Worm (Caenorhabditis elegans) whole organism, L4 larva: ENCODE data around the gene ham-2.
A peak's percentile ranks its signal among the peaks of the same experiment; 100 is the strongest.

Experiments used
- R02D3.7 ChIP-seq: fragments of 150-350 bp; sonication (generic microtip); optimal IDR thresholded peaks from 3 replicates; lab custom pipeline; 2014; ENCODE audit warnings: missing biosample characterization, missing genetic modification characterization
- hlh-30 ChIP-seq: sonication (generic microtip); optimal IDR thresholded peaks from 2 replicates; lab custom pipeline; 2017; ENCODE audit warnings: antibody characterized with exemption, mild to moderate bottlenecking, missing genetic modification characterization, missing compliant biosample characterization; ENCODE audit not compliant: insufficient read depth
- lin-1 ChIP-seq: fragments of 200-800 bp; sonication (Bioruptor generic); IDR thresholded peaks from 2 replicates; pipeline ENCODE4 v1.3.6; 2022; ENCODE audit warnings: missing genetic modification reagents, missing genetic modification characterization, missing compliant biosample characterization
- lin-13 ChIP-seq: fragments of 150-350 bp; optimal IDR thresholded peaks from 2 replicates; lab custom pipeline; 2014; ENCODE audit warnings: missing biosample characterization, missing genetic modification reagents, missing genetic modification characterization
- lir-3 ChIP-seq: sonication (generic microtip); optimal IDR thresholded peaks from 2 replicates; lab custom pipeline; 2016; ENCODE audit warnings: mild to moderate bottlenecking, missing genetic modification characterization, missing compliant biosample characterization
- mdt-29 ChIP-seq: fragments of 200-800 bp; sonication (Bioruptor generic); IDR thresholded peaks from 2 replicates; pipeline ENCODE4 v1.3.6; 2022; ENCODE audit warnings: missing genetic modification reagents, missing genetic modification characterization, missing compliant biosample characterization
- nhr-102 ChIP-seq: sonication (generic microtip); optimal IDR thresholded peaks from 2 replicates; lab custom pipeline; 2016; ENCODE audit warnings: mild to moderate bottlenecking, missing genetic modification characterization, moderate library complexity, missing compliant biosample characterization
- nhr-11 ChIP-seq: fragments of 150-350 bp; optimal IDR thresholded peaks from 2 replicates; lab custom pipeline; 2014; ENCODE audit warnings: missing biosample characterization, missing genetic modification characterization
- nhr-76 ChIP-seq: fragments of 150-350 bp; optimal IDR thresholded peaks from 2 replicates; lab custom pipeline; 2014; ENCODE audit warnings: missing biosample characterization, missing genetic modification characterization
- pha-4 ChIP-seq, 2 experiments: fragments of 150-350 bp in 1 of 2; fragments of 200-800 bp in 1 of 2; sonication (Bioruptor generic) in 1 of 2; IDR thresholded peaks in 1 of 2; optimal IDR thresholded peaks in 1 of 2; 2 replicates each; pipeline versions ENCODE4 v1.3.6 to Lab custom; 2014 to 2022; ENCODE audit warnings: missing genetic modification characterization in 2 of 2, missing genetic modification reagents in 2 of 2, missing biosample characterization in 1 of 2, missing compliant biosample characterization in 1 of 2
- set-16 ChIP-seq: fragments of 200-800 bp; sonication (Bioruptor generic); IDR thresholded peaks from 2 replicates; pipeline ENCODE4 v1.3.6; 2022; ENCODE audit warnings: missing genetic modification reagents, missing genetic modification characterization, missing compliant biosample characterization
- zip-2 ChIP-seq: fragments of 150-350 bp; optimal IDR thresholded peaks from 2 replicates; lab custom pipeline; 2014; ENCODE audit warnings: missing biosample characterization, missing genetic modification characterization

- TF ChIP-seq hlh-30 (tag; lab: Kevin White, UChicago): no peak
- TF ChIP-seq lin-1 (GFP tag; lab: Robert Waterston, UW): no peak
- no peak for TF ChIP-seq nhr-11 (tag; lab: Kevin White, UChicago)
- TF ChIP-seq set-16: peak; percentile 81
- no peak for TF ChIP-seq nhr-76
- TF ChIP-seq mdt-29 (GFP tag; lab: Robert Waterston, UW): no peak
- TF ChIP-seq nhr-102 (tag; lab: Kevin White, UChicago): no peak
- TF ChIP-seq lir-3 (tag; lab: Kevin White, UChicago): no peak
- no peak for TF ChIP-seq pha-4 (GFP tag; IDR thresholded peaks at IDR 0.05; lab: Robert Waterston, UW)
- no peak for TF ChIP-seq pha-4 (tag; optimal IDR thresholded peaks at IDR 0.05; lab: Kevin White, UChicago)
- TF ChIP-seq zip-2: no peak
- no peak for TF ChIP-seq lin-13 (GFP tag; lab: Kevin White, UChicago)
- no peak for TF ChIP-seq R02D3.7
Observed at ce11 chrX:4597419-4597818, 42.9 kb downstream of the ham-2 start.
